Fruit fly (Drosophila melanogaster) whole organism, wandering third instar larva: Measurements from ENCODE around the gene meigo.

Source experiments
- Abd-B ChIP-seq: fragments of >200 bp; optimal IDR thresholded peaks from 2 replicates; lab custom pipeline; 2017; ENCODE audit warnings: missing biosample characterization, missing genetic modification characterization
- Myc ChIP-seq: fragments of >200 bp; optimal IDR thresholded peaks from 2 replicates; lab custom pipeline; 2017
- Sp1 ChIP-seq: fragments of 200-800 bp; sonication (Bioruptor generic); optimal IDR thresholded peaks from 3 replicates; lab custom pipeline; 2019; ENCODE audit warnings: missing biosample characterization, mild to moderate bottlenecking, missing genetic modification characterization, moderate library complexity
- foxo ChIP-seq, 2 experiments: fragments of 200-800 bp; sonication (Bioruptor generic); optimal IDR thresholded peaks; 2 replicates in 1 of 2; 3 replicates in 1 of 2; lab custom pipeline; 2016 to 2017; ENCODE audit warnings: missing biosample characterization in 2 of 2, missing genetic modification characterization in 2 of 2
- lola ChIP-seq: fragments of >200 bp; optimal IDR thresholded peaks from 2 replicates; lab custom pipeline; 2017; ENCODE audit warnings: missing biosample characterization, missing genetic modification characterization
- rgr ChIP-seq: fragments of 200-800 bp; sonication (Bioruptor generic); optimal IDR thresholded peaks from 3 replicates; lab custom pipeline; 2016; ENCODE audit warnings: missing biosample characterization, mild to moderate bottlenecking, missing genetic modification characterization
- sv ChIP-seq: fragments of 200-800 bp; sonication (Bioruptor generic); optimal IDR thresholded peaks from 3 replicates; lab custom pipeline; 2016; ENCODE audit warnings: missing biosample characterization, missing genetic modification characterization

DNA sequence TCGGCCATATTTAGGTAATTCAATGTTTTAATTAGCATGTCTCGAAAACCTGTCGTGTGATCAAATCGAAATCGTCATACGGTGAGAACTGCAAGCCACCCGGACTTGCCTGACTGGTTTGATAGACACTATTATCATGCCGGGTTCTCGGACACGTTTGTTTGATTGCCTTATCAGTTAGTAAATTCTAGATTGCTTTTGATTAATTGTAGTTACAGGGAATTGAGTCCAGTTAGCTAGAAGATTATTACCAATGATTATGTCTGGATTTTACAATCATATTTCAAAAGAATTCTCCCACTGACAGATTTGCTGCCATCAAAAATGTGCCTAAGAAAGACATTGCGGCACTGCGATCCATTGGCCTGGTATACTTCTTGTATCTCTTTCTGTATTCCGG, 28.4 kb upstream of the meigo start:
- TF ChIP-seq Abd-B (GFP tag; lab: Kevin White, UChicago) (no peak), Sp1 (no peak), sv (GFP tag; lab: Kevin White, UChicago) (no peak), foxo (GFP tag; optimal IDR thresholded peaks at IDR 0.05; lab: Kevin White, UChicago) (no peak), Myc (no peak), lola (GFP tag; lab: Kevin White, UChicago) (no peak), rgr (GFP tag; lab: Kevin White, UChicago) (no peak)
